Fruit fly (Drosophila melanogaster): ENCODE results near the gene CG3386.

Gene CG3386

DNA sequence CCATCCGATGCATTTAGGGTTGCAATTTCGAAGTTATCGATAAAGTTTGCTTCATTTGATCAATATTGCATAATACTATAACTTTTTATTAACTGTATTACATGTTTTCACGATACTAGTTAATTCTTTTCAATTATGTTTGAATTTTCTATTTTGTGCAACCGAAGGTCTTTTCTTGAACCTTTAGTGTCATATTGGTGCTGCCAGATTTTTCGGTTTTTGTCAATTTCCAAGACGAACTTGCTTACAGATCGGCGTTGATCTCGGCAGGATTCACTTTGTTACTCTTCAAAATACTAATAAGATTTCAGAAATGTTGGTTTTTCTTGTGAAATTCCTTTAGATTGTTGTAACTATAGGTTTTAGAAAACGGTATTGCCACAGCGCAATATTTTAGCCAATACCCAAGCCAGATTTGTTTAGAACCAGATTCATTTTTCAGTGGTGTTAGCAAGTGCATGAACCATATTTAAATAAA lies 28.1 kb upstream of the CG3386 start, which contains the start of gene CkIIalpha-i3 (continued):
- TF ChIP-seq Sry-δ (GFP tag; optimal IDR thresholded peaks at IDR 0.05) (peak; percentile 11), nerfin-1 (tag; optimal IDR thresholded peaks at IDR 0.05) (peak; percentile 69), zfh2 (GFP tag; optimal IDR thresholded peaks at IDR 0.05) (no peak), CG9797 (GFP tag; optimal IDR thresholded peaks at IDR 0.05) (no peak), CG3407 (GFP tag; optimal IDR thresholded peaks at IDR 0.05) (no peak), C15 (GFP tag; IDR thresholded peaks at IDR 0.05) (no peak), Hand (GFP tag; optimal IDR thresholded peaks at IDR 0.05) (no peak), jumu (GFP tag; optimal IDR thresholded peaks at IDR 0.05) (no peak), CG4282 (GFP tag; optimal IDR thresholded peaks at IDR 0.05) (no peak), bigmax (GFP tag; optimal IDR thresholded peaks at IDR 0.05) (no peak), eyg (GFP tag; optimal IDR thresholded peaks at IDR 0.05) (no peak), CG7839 (tag; optimal IDR thresholded peaks at IDR 0.05) (no peak), pum (GFP tag; optimal IDR thresholded peaks at IDR 0.05) (no peak), stc (GFP tag; IDR thresholded peaks at IDR 0.05) (no peak), CG15601 (tag; optimal IDR thresholded peaks at IDR 0.05) (no peak), sens (GFP tag) (peak; percentile 38), CG14965 (GFP tag; optimal IDR thresholded peaks at IDR 0.05; ENCODE audit: borderline replicate concordance) (no peak), CG12104 (GFP tag; optimal IDR thresholded peaks at IDR 0.05) (no peak), Six4 (GFP tag; optimal IDR thresholded peaks at IDR 0.05) (no peak), btn (GFP tag; optimal IDR thresholded peaks at IDR 0.05) (no peak), exex (tag; optimal IDR thresholded peaks at IDR 0.05) (no peak), CG9817 (tag; optimal IDR thresholded peaks at IDR 0.05) (no peak), eve (GFP tag; optimal IDR thresholded peaks at IDR 0.05) (peak in 1 of 2 experiments; percentile 64), dmrt99B (tag; optimal IDR thresholded peaks at IDR 0.05) (no peak), ATbp (GFP tag; optimal IDR thresholded peaks at IDR 0.05) (no peak), ranshi (GFP tag; IDR thresholded peaks at IDR 0.05) (no peak), Fer1 (GFP tag; optimal IDR thresholded peaks at IDR 0.05) (no peak), dpn (GFP tag; optimal IDR thresholded peaks at IDR 0.05) (no peak), CG2889 (GFP tag; IDR thresholded peaks at IDR 0.05) (no peak), toy (GFP tag; IDR thresholded peaks at IDR 0.05) (no peak), CG30403 (GFP tag; optimal IDR thresholded peaks at IDR 0.05) (peak; percentile 2), CG6813 (GFP tag; optimal IDR thresholded peaks at IDR 0.05) (no peak), tio (GFP tag; optimal IDR thresholded peaks at IDR 0.05) (peak; percentile 20), CG17328 (GFP tag; IDR thresholded peaks at IDR 0.05) (no peak), CG1529 (GFP tag; optimal IDR thresholded peaks at IDR 0.05) (no peak), Dad (GFP tag; optimal IDR thresholded peaks at IDR 0.05) (no peak), tx (GFP tag; optimal IDR thresholded peaks at IDR 0.05) (no peak), Ets97D (GFP tag; optimal IDR thresholded peaks at IDR 0.05) (peak; percentile 18), Taf1 (GFP tag; IDR thresholded peaks at IDR 0.05) (no peak), CG7786 (GFP tag; optimal IDR thresholded peaks at IDR 0.05) (no peak), CG10654 (GFP tag; optimal IDR thresholded peaks at IDR 0.05) (no peak), E2f1 (GFP tag; IDR thresholded peaks at IDR 0.05) (no peak), Drgx (GFP tag; IDR thresholded peaks at IDR 0.05) (no peak), Gsc (GFP tag; IDR thresholded peaks at IDR 0.05) (no peak), Med (GFP tag) (peak; percentile 0), Atf3 (GFP tag; optimal IDR thresholded peaks at IDR 0.05) (no peak), CG16813 (GFP tag; IDR thresholded peaks at IDR 0.05; ENCODE audit: partially characterized antibody) (no peak), CG9437 (GFP tag; optimal IDR thresholded peaks at IDR 0.05) (no peak), wdn (GFP tag; IDR thresholded peaks at IDR 0.05) (no peak), NK7.1 (GFP tag; optimal IDR thresholded peaks at IDR 0.05) (no peak), p53 (GFP tag; optimal IDR thresholded peaks at IDR 0.05) (no peak), ab (GFP tag; optimal IDR thresholded peaks at IDR 0.05) (no peak), CG4404 (GFP tag; IDR thresholded peaks at IDR 0.05) (no peak)
